Fruit fly (Drosophila melanogaster) ovary, adult (tissue): ENCODE measurements around the gene NO66.

ENCODE experiments used
- CG17801 ChIP-seq: fragments of 200-800 bp; optimal IDR thresholded peaks from 2 replicates; lab custom pipeline; 2019; ENCODE audit warnings: missing biosample characterization, mild to moderate bottlenecking, missing genetic modification characterization, moderate library complexity; ENCODE audit not compliant: partially characterized antibody

The NO66 gene

DNA sequence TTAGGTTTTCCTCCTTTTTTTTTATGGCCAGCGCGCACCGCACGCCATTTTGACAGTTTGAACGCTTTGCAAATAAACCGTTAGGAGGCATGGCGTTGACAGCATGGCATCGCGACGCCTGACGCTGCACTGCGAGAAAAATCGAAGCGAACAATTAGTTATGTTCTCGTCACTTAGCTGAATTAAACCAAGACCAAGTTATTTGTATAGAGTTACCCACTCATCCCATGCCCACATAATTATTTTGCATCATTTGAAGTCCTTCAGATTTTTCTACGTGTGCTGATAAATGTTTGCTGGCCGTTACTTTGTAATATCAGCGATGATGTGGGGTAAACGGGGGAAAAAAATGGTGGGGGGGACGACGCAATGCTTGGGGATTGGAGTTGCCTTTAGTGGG lies 10.6 kb downstream of the NO66 start:
- no peak for TF ChIP-seq CG17801 (GFP tag; lab: Kevin White, UChicago)

- no peak for TF ChIP-seq CG17801 (GFP tag; lab: Kevin White, UChicago)
Observed at dm6 chrX:4358515-4358914, 39.3 kb downstream of the NO66 start.

DNA sequence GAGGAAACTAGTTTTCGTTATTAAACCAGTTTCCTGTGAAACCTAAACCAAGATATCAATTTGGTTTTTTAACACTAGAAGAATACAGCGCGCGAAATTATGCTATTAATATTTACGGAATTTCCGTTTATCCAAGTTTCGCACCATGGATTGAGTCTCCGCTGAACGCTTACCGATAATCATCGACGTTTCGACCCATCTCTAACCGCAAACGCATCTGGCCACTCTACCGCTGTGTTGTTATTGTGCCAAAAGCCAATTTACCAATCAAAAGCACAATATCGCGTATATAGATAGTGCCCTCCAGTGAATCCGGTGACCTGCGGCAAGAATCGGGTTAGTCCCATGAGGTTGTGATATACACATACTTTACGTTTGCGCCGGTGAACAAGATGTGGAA lies 47.0 kb downstream of the NO66 start, which contains the start of gene CG3626:
TSS of gene CG3626 (plus strand) at position 222 of the 400 bp plus-strand sequence.
- no peak for TF ChIP-seq CG17801 (GFP tag; lab: Kevin White, UChicago)
